Worm (Caenorhabditis elegans) whole organism, L3 larva: ENCODE results near the gene rec-8.

Source experiments
- ceh-82 ChIP-seq: fragments of 150-350 bp; optimal IDR thresholded peaks from 2 replicates; lab custom pipeline; 2014; ENCODE audit warnings: missing biosample characterization, missing genetic modification characterization
- ztf-11 ChIP-seq: fragments of 150-350 bp; optimal IDR thresholded peaks from 2 replicates; lab custom pipeline; 2014; ENCODE audit warnings: missing biosample characterization, missing genetic modification characterization

ce11 chrIV:13299648-13300047 lies 53.3 kb downstream of the rec-8 start:
- no peak for TF ChIP-seq ceh-82 (tag; lab: Kevin White, UChicago)
- TF ChIP-seq ztf-11 (tag; lab: Kevin White, UChicago) = no peak
